Fruit fly (Drosophila melanogaster): ENCODE measurements around the gene CG42450.

The CG42450 gene

DNA sequence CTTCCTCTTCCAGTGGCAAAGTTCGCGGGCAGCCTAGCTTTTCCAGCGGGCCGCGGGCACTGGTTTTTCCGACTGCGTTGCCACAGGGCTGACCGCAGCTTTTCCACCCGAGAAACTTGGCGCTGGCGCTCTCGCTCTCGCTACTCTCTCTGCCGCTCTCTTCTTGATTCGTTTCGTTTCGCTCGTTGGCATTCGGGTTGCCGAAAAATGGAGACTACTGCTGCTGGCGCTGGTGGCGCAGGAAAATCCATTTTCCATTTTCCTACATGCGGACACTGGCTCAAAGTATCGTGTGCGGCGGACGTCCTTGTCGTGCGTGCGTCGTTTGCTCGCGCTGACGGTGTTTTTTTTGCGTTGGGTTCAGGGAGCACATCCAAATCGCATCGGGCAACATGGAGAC is at the start of gene CG42450:
Gene CG42450, plus strand, starts transcription at position 249 of the 400 bp plus-strand sequence.
- TF ChIP-seq CG7963 (GFP tag; IDR thresholded peaks at IDR 0.05; ENCODE audit: partially characterized antibody) (no peak), eve (GFP tag; optimal IDR thresholded peaks at IDR 0.05) (no peak), abd-A (tag; optimal IDR thresholded peaks at IDR 0.05) (peak; percentile 7), MTF-1 (GFP tag; optimal IDR thresholded peaks at IDR 0.05; ENCODE audit: borderline replicate concordance) (no peak), CG12219 (GFP tag; optimal IDR thresholded peaks at IDR 0.05) (no peak), Hr39 (optimal IDR thresholded peaks at IDR 0.05) (no peak), CG12744 (GFP tag; optimal IDR thresholded peaks at IDR 0.05) (no peak), pfk (GFP tag; optimal IDR thresholded peaks at IDR 0.05) (no peak), CG6791 (GFP tag; IDR thresholded peaks at IDR 0.05; ENCODE audit: partially characterized antibody) (peak; percentile 39; the same call in 1 of the 3 replicates), pho (GFP tag; optimal IDR thresholded peaks at IDR 0.05) (no peak), CG12104 (GFP tag; optimal IDR thresholded peaks at IDR 0.05) (no peak), CG12236 (GFP tag; optimal IDR thresholded peaks at IDR 0.05) (no peak), nerfin-2 (GFP tag; IDR thresholded peaks at IDR 0.05; ENCODE audit: partially characterized antibody) (no peak), CG13296 (GFP tag; optimal IDR thresholded peaks at IDR 0.05) (no peak), Atf-2 (GFP tag; optimal IDR thresholded peaks at IDR 0.05) (no peak), E2f1 (GFP tag; IDR thresholded peaks at IDR 0.05) (no peak), kah (GFP tag; optimal IDR thresholded peaks at IDR 0.05) (no peak), CG12942 (GFP tag; optimal IDR thresholded peaks at IDR 0.05) (no peak), Bdp1 (GFP tag; optimal IDR thresholded peaks at IDR 0.05) (no peak), zen (tag; optimal IDR thresholded peaks at IDR 0.05) (no peak), CG12155 (GFP tag; optimal IDR thresholded peaks at IDR 0.05) (peak; percentile 65), CG18764 (GFP tag; optimal IDR thresholded peaks at IDR 0.05) (no peak), Hr3 (GFP tag; optimal IDR thresholded peaks at IDR 0.05) (no peak), Hmr (GFP tag; optimal IDR thresholded peaks at IDR 0.05) (peak; percentile 1), Dll (GFP tag; IDR thresholded peaks at IDR 0.05; ENCODE audit: partially characterized antibody) (peak; percentile 32; the same call in 1 of the 4 replicates), Pdp1 (GFP tag; optimal IDR thresholded peaks at IDR 0.05) (no peak), Spps (tag; optimal IDR thresholded peaks at IDR 0.05) (no peak), oc (tag; optimal IDR thresholded peaks at IDR 0.05) (no peak), CG6765 (GFP tag; optimal IDR thresholded peaks at IDR 0.05) (no peak), CG13624 (GFP tag; optimal IDR thresholded peaks at IDR 0.05) (no peak), kay (GFP tag; optimal IDR thresholded peaks at IDR 0.05) (no peak), Tbp (GFP tag; optimal IDR thresholded peaks at IDR 0.05) (no peak), Chrac-16 (GFP tag; optimal IDR thresholded peaks at IDR 0.05) (no peak), amos (GFP tag; IDR thresholded peaks at IDR 0.05; ENCODE audit: partially characterized antibody) (peak; percentile 28; the same call in 1 of the 2 replicates), E2f2 (GFP tag; IDR thresholded peaks at IDR 0.05) (0 out of 2 replicates have a peak, but pooled peaks have one; percentile 6), Scr (GFP tag; IDR thresholded peaks at IDR 0.05; ENCODE audit: partially characterized antibody) (0 out of 2 replicates have a peak, but pooled peaks have one; percentile 31), CG5245 (GFP tag; optimal IDR thresholded peaks at IDR 0.05) (no peak), hbn (GFP tag; IDR thresholded peaks at IDR 0.05; ENCODE audit: partially characterized antibody) (peak; percentile 29; the same call in 1 of the 2 replicates), CG2120 (GFP tag; optimal IDR thresholded peaks at IDR 0.05) (no peak), TFAM (GFP tag; optimal IDR thresholded peaks at IDR 0.05) (no peak), Kr (GFP tag; optimal IDR thresholded peaks at IDR 0.05) (no peak), CG9609 (GFP tag; optimal IDR thresholded peaks at IDR 0.05) (no peak), CG8290 (GFP tag; optimal IDR thresholded peaks at IDR 0.05) (no peak), CG8290 (tag; optimal IDR thresholded peaks at IDR 0.05) (no peak), onecut (GFP tag; IDR thresholded peaks at IDR 0.05) (peak; percentile 44; the same call in 1 of the 2 replicates), MBD-R2 (GFP tag; IDR thresholded peaks at IDR 0.05) (no peak), maf-S (GFP tag; optimal IDR thresholded peaks at IDR 0.05) (no peak), Hsf (GFP tag; optimal IDR thresholded peaks at IDR 0.05) (no peak), D19A (tag; optimal IDR thresholded peaks at IDR 0.05) (no peak), Adf1 (GFP tag; IDR thresholded peaks at IDR 0.05) (peak; percentile 40; the same call in 1 of the 2 replicates), sens-2 (GFP tag; IDR thresholded peaks at IDR 0.05) (no peak), CG3065 (GFP tag; optimal IDR thresholded peaks at IDR 0.05) (no peak)
